Fruit fly (Drosophila melanogaster) whole organism, adult: ENCODE data around the gene CG14109.

Source experiments
- CG14711 ChIP-seq: fragments of 200-800 bp; sonication (Bioruptor generic); optimal IDR thresholded peaks from 2 replicates; lab custom pipeline; 2018; ENCODE audit warnings: missing biosample characterization, mild to moderate bottlenecking, missing genetic modification characterization, moderate library complexity
- CG33017 ChIP-seq: fragments of 200-800 bp; sonication (Bioruptor generic); optimal IDR thresholded peaks from 2 replicates; lab custom pipeline; 2018; ENCODE audit warnings: missing biosample characterization, mild to moderate bottlenecking, missing genetic modification characterization, moderate library complexity
- CG5204 ChIP-seq: fragments of 200-800 bp; sonication (Bioruptor generic); optimal IDR thresholded peaks from 2 replicates; lab custom pipeline; 2016; ENCODE audit warnings: missing biosample characterization, missing genetic modification characterization
- CG7101 ChIP-seq: fragments of 200-800 bp; sonication (Bioruptor generic); optimal IDR thresholded peaks from 2 replicates; lab custom pipeline; 2018; ENCODE audit warnings: missing biosample characterization, mild to moderate bottlenecking, missing genetic modification characterization, moderate library complexity
- Clk ChIP-seq: fragments of 200-800 bp; sonication (Bioruptor generic); optimal IDR thresholded peaks from 2 replicates; lab custom pipeline; 2017; ENCODE audit warnings: missing biosample characterization, missing genetic modification characterization
- Hr96 ChIP-seq: fragments of 200-800 bp; sonication (Bioruptor generic); optimal IDR thresholded peaks from 2 replicates; lab custom pipeline; 2016; ENCODE audit warnings: missing biosample characterization, missing genetic modification characterization
- Mnt ChIP-seq: fragments of 200-800 bp; sonication (Bioruptor generic); optimal IDR thresholded peaks from 2 replicates; lab custom pipeline; 2016; ENCODE audit warnings: missing biosample characterization, mild to moderate bottlenecking, missing genetic modification characterization
- bab1 ChIP-seq: fragments of 200-800 bp; sonication (Bioruptor generic); optimal IDR thresholded peaks from 3 replicates; lab custom pipeline; 2019; ENCODE audit warnings: missing biosample characterization, mild to moderate bottlenecking, missing genetic modification characterization, moderate library complexity
- cic ChIP-seq: fragments of 200-800 bp; sonication (Bioruptor generic); optimal IDR thresholded peaks from 2 replicates; lab custom pipeline; 2017; ENCODE audit warnings: missing biosample characterization, mild to moderate bottlenecking, missing genetic modification characterization, moderate library complexity
- ovo ChIP-seq: fragments of 200-800 bp; sonication (Bioruptor generic); optimal IDR thresholded peaks from 2 replicates; lab custom pipeline; 2016; ENCODE audit warnings: missing biosample characterization, missing genetic modification characterization
- toe ChIP-seq: fragments of 200-800 bp; sonication (Bioruptor generic); optimal IDR thresholded peaks from 2 replicates; lab custom pipeline; 2016; ENCODE audit warnings: missing biosample characterization, missing genetic modification characterization

DNA sequence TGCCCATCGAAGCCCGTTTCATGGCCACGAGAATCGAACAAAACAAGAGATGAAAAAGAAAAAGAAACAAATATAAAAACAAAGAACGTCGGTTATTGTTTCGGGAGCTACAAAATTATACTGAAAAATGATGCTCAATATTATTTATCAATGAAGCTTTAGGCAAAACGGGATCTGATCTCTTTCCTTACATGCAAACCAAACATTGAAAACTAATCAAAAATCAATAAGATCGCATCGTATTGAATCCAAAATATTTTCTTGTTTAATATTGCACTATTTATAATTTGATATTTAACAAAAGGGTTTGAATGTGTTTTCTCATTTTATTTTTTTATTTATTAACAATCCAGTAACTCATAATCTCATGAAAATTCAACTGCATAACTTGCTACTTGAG lies 15.1 kb upstream of the CG14109 start, which contains the start of gene CG14106:
- TF ChIP-seq ovo (GFP tag; lab: Kevin White, UChicago) (no peak), Clk (GFP tag; lab: Kevin White, UChicago) (no peak), CG7101 (tag; lab: Kevin White, UChicago) (no peak), Mnt (GFP tag; lab: Kevin White, UChicago) (no peak), Hr96 (GFP tag; lab: Kevin White, UChicago) (no peak), bab1 (GFP tag; lab: Kevin White, UChicago) (no peak), CG14711 (tag; lab: Kevin White, UChicago) (no peak), toe (GFP tag; lab: Kevin White, UChicago) (no peak), CG33017 (tag; lab: Kevin White, UChicago) (no peak), CG5204 (GFP tag; lab: Kevin White, UChicago) (no peak), cic (no peak)
